Worm (Caenorhabditis elegans): ENCODE measurements around the gene srh-279.

DNA sequence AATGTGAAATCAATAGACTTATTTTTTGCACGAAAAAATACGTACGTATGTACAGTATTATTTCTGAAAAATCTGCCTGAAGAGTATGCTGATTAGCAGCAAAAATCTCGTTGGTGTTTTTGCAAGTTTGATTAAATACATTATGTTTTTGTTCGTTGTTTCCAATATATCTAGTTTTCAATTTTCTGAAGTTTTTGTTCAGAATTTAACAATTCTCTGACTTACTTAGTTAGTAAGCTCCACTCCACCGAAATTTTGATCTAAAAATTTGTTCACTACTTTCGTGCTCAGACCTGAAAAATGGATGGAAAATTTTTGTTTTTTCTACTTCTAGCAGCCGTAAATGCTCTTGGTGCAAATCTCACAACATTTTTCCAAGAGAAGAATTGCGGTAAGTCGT is 12.7 kb downstream of the srh-279 start, which contains the start of gene irld-26:
- TF ChIP-seq med-1 (GFP tag; optimal IDR thresholded peaks at IDR 0.05; ENCODE audit: insufficient read depth), result no peak
- TF ChIP-seq ref-1 (GFP tag; conservative IDR thresholded peaks at IDR 0.05), result no peak

Data from whole organism, midembryonic.